Worm (Caenorhabditis elegans): ENCODE data around the gene pmt-1.
A peak's percentile ranks its signal among the peaks of the same experiment; 100 is the strongest.

Gene pmt-1

DNA sequence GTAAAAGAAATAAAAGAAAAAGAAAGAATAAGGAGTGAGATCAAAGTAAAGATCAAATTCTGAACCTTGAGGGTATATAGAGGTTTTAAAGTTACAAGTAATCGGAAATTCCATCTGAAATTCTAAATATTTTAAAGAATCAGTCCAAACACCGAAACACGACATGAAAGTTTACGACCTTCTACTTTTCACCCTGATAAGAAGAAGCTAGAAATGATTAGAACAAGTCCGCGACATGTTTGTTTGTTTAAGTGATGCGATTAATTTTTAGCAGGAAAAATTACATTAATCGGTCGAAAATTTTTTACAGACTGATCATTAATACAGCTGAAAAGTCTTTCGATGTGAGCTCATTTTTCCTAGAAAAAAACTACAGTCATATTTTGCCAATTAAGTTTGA lies 17.7 kb downstream of the pmt-1 start:
- TF ChIP-seq ceh-13 (GFP tag; optimal IDR thresholded peaks at IDR 0.05) = no peak
- no peak for TF ChIP-seq tra-4 (tag; optimal IDR thresholded peaks at IDR 0.05)
- no peak for TF ChIP-seq F13C5.2 (tag; optimal IDR thresholded peaks at IDR 0.05)
- no peak for TF ChIP-seq ets-7 (tag; optimal IDR thresholded peaks at IDR 0.05)
- no peak for TF ChIP-seq B0310.2 (tag; optimal IDR thresholded peaks at IDR 0.05)
- no peak for TF ChIP-seq scrt-1 (GFP tag; IDR thresholded peaks at IDR 0.05)
- TF ChIP-seq tbx-11 (GFP tag; IDR thresholded peaks at IDR 0.05) = no peak
- TF ChIP-seq ceh-36 (tag; optimal IDR thresholded peaks at IDR 0.05) = no peak
- TF ChIP-seq sea-1 (GFP tag; conservative IDR thresholded peaks at IDR 0.05) = no peak
- no peak for TF ChIP-seq aly-1 (tag; optimal IDR thresholded peaks at IDR 0.05)
- no peak for TF ChIP-seq pes-1 (GFP tag; IDR thresholded peaks at IDR 0.05)
- TF ChIP-seq hmg-4 (GFP tag; optimal IDR thresholded peaks at IDR 0.05) = no peak
- no peak for TF ChIP-seq ama-1 (optimal IDR thresholded peaks at IDR 0.05)
- no peak for TF ChIP-seq hmbx-1 (tag; optimal IDR thresholded peaks at IDR 0.05)
- no peak for TF ChIP-seq tbx-37 (GFP tag; conservative IDR thresholded peaks at IDR 0.05)
- TF ChIP-seq flt-1 (GFP tag; IDR thresholded peaks at IDR 0.05) = no peak

DNA sequence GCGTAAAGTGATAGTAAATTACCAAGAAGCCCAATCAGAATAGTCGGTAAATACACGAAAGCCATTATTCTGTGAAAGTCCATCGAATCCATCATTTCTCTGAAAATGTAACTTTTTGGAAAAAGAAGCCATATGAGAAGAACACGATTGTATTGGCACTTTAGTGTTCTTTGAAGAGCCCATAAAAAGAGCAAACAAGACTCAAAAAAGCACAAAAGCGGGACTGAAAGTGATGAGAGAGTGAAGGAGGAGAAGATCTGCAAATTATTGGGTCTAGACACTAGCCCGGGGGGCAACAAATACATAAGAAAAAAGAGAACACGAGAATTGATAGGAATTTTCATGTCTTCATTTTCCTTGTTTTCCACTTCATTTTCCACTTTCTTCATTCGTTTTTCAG lies 26.9 kb downstream of the pmt-1 start, which contains the start of gene frpr-4:
Gene frpr-4 (minus strand): TSS at position 101 of the 400 bp plus-strand sequence.
- TF ChIP-seq hmbx-1 (tag; optimal IDR thresholded peaks at IDR 0.05) = no peak
- TF ChIP-seq hmg-4 (GFP tag; optimal IDR thresholded peaks at IDR 0.05) = no peak
- no peak for TF ChIP-seq sea-1 (GFP tag; conservative IDR thresholded peaks at IDR 0.05)
- TF ChIP-seq pes-1 (GFP tag; IDR thresholded peaks at IDR 0.05) = no peak
- no peak for TF ChIP-seq B0310.2 (tag; optimal IDR thresholded peaks at IDR 0.05)
- no peak for TF ChIP-seq ceh-13 (GFP tag; optimal IDR thresholded peaks at IDR 0.05)
- TF ChIP-seq tbx-37 (GFP tag; conservative IDR thresholded peaks at IDR 0.05) = no peak
- TF ChIP-seq hnd-1 (tag; optimal IDR thresholded peaks at IDR 0.05) = no peak
- no peak for TF ChIP-seq aly-1 (tag; optimal IDR thresholded peaks at IDR 0.05)
- TF ChIP-seq ama-1 (optimal IDR thresholded peaks at IDR 0.05) = no peak
- no peak for TF ChIP-seq tra-4 (tag; optimal IDR thresholded peaks at IDR 0.05)

DNA sequence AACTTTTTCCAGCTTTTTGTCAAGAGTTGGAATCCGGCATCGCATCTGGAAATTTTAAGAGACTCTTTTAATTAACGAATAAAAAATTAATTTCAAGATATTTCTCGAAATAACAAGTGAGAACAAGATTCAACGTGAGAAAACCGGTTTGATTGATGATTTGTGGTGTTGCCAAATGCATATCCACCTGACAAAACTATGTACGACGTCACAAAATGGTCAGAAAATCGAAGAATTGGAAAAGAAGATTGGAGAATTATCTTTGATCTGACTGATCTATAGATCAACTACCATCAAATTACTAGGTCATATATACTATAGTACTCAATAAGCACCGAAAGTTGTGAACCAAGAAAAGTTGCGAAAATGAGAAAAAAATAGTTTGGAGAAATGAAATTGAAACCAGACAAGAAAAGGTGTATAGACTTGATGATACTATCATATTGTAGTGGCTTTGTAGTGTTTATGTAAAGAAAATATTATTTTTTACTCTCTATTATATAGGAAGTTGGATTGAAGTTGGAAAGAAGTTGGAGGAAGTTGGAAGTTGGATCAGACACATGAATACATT lies 35.4 kb downstream of the pmt-1 start, which contains the start of gene ptr-6:
Gene ptr-6 (minus strand): TSS at position 47 of the 571 bp plus-strand sequence.
- TF ChIP-seq flt-1 (GFP tag; IDR thresholded peaks at IDR 0.05) = no peak
- no peak for TF ChIP-seq ama-1 (optimal IDR thresholded peaks at IDR 0.05)
- TF ChIP-seq hmbx-1 (tag; optimal IDR thresholded peaks at IDR 0.05) = no peak
- no peak for TF ChIP-seq F13C5.2 (tag; optimal IDR thresholded peaks at IDR 0.05)
- TF ChIP-seq hmg-4 (GFP tag; optimal IDR thresholded peaks at IDR 0.05) = no peak
- TF ChIP-seq tbx-37 (GFP tag; conservative IDR thresholded peaks at IDR 0.05) = no peak
- TF ChIP-seq pes-1 (GFP tag; IDR thresholded peaks at IDR 0.05) = no peak
- no peak for TF ChIP-seq scrt-1 (GFP tag; IDR thresholded peaks at IDR 0.05)
- no peak for TF ChIP-seq ceh-13 (GFP tag; optimal IDR thresholded peaks at IDR 0.05)
- no peak for TF ChIP-seq tra-4 (tag; optimal IDR thresholded peaks at IDR 0.05)
- TF ChIP-seq aly-1 (tag; optimal IDR thresholded peaks at IDR 0.05) = no peak
- no peak for TF ChIP-seq hnd-1 (tag; optimal IDR thresholded peaks at IDR 0.05)
- no peak for TF ChIP-seq ets-7 (tag; optimal IDR thresholded peaks at IDR 0.05)
- TF ChIP-seq tbx-11 (GFP tag; IDR thresholded peaks at IDR 0.05) = no peak
- no peak for TF ChIP-seq sea-1 (GFP tag; conservative IDR thresholded peaks at IDR 0.05)
- TF ChIP-seq B0310.2 (tag; optimal IDR thresholded peaks at IDR 0.05) = no peak
- TF ChIP-seq ceh-36 (tag; optimal IDR thresholded peaks at IDR 0.05) = no peak

DNA sequence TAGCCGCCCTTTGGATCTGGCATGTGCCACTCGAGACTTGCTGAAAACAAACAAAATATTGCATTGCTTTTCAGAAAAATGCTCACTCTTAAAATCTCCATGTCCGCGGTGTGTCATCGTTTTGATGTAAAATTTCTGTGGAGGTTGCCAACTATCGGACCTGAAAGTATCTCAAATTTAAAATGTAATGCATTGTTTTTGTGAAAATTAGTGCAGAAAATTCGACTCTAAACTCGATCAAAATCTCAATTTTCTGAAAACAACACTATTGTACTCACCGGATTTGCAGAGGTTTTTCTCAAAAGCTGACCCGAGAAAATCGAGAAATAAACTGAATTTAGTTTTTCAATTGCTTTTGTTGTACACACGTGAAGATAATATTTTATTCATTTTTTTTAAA lies 40.8 kb downstream of the pmt-1 start, which contains the start of gene T16D1.1:
Gene T16D1.1 (minus strand): TSS at position 101 of the 400 bp plus-strand sequence.
- TF ChIP-seq ceh-36 (tag; optimal IDR thresholded peaks at IDR 0.05) = no peak
- TF ChIP-seq tbx-11 (GFP tag; IDR thresholded peaks at IDR 0.05) = no peak
- no peak for TF ChIP-seq scrt-1 (GFP tag; IDR thresholded peaks at IDR 0.05)
- no peak for TF ChIP-seq B0310.2 (tag; optimal IDR thresholded peaks at IDR 0.05)
- no peak for TF ChIP-seq aly-1 (tag; optimal IDR thresholded peaks at IDR 0.05)
- TF ChIP-seq sea-1 (GFP tag; conservative IDR thresholded peaks at IDR 0.05) = no peak
- TF ChIP-seq flt-1 (GFP tag; IDR thresholded peaks at IDR 0.05) = no peak
- no peak for TF ChIP-seq ets-7 (tag; optimal IDR thresholded peaks at IDR 0.05)
- TF ChIP-seq hmg-4 (GFP tag; optimal IDR thresholded peaks at IDR 0.05) = no peak

DNA sequence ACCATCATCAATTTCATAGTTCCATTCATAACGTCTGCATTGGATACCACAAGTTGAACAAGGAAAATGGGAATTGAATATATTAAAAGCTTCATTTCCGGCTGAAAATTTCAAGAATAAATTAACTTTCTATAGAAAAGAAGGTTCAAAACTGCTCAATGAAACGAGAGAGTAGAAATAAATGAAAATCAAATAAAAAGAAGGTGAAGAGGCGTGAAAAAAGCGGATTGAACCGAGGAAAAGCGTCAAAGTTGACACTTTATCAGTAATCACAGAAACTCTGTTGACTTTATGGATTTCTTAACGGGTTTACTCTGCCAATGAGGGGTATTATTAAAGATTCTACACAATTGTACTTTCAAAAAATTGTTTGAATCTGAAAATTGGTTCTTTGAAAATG lies 44.0 kb downstream of the pmt-1 start, which contains the start of gene pho-4:
Gene pho-4 (minus strand): TSS at position 101 of the 400 bp plus-strand sequence.
- no peak for TF ChIP-seq scrt-1 (GFP tag; IDR thresholded peaks at IDR 0.05)
- no peak for TF ChIP-seq F13C5.2 (tag; optimal IDR thresholded peaks at IDR 0.05)
- no peak for TF ChIP-seq hmg-4 (GFP tag; optimal IDR thresholded peaks at IDR 0.05)
- no peak for TF ChIP-seq sea-1 (GFP tag; conservative IDR thresholded peaks at IDR 0.05)
- no peak for TF ChIP-seq ceh-36 (tag; optimal IDR thresholded peaks at IDR 0.05)
- no peak for TF ChIP-seq aly-1 (tag; optimal IDR thresholded peaks at IDR 0.05)
- no peak for TF ChIP-seq ceh-13 (GFP tag; optimal IDR thresholded peaks at IDR 0.05)
- no peak for TF ChIP-seq ama-1 (optimal IDR thresholded peaks at IDR 0.05)

DNA sequence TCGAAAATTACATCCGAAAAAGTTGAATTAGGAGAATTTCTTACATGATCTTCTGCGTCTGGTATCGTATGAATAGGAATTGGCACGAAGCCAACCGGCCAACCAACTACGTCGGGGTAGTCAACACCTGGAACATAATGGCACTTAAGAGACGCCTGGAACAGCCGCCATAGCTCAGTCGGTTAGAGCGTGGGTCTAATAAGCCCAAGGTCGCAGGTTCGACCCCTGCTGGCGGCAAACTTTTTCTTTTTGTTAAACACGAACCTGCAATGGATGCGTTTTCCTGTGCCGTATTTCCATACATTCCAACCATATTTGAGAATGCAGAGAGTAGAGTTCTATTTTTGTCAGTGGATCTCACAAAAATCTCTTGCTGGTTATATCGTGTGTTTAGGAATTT lies 44.6 kb downstream of the pmt-1 start:
- TF ChIP-seq flt-1 (GFP tag; IDR thresholded peaks at IDR 0.05) (0 out of 2 replicates have a peak, but pooled peaks have one; percentile 10), scrt-1 (GFP tag; IDR thresholded peaks at IDR 0.05) (peak; percentile 61; the same call in 1 of the 2 replicates), pes-1 (GFP tag; IDR thresholded peaks at IDR 0.05) (no peak), hnd-1 (tag; optimal IDR thresholded peaks at IDR 0.05) (no peak), ceh-36 (tag; optimal IDR thresholded peaks at IDR 0.05) (no peak), tbx-11 (GFP tag; IDR thresholded peaks at IDR 0.05) (0 out of 2 replicates have a peak, but pooled peaks have one; percentile 43)

DNA sequence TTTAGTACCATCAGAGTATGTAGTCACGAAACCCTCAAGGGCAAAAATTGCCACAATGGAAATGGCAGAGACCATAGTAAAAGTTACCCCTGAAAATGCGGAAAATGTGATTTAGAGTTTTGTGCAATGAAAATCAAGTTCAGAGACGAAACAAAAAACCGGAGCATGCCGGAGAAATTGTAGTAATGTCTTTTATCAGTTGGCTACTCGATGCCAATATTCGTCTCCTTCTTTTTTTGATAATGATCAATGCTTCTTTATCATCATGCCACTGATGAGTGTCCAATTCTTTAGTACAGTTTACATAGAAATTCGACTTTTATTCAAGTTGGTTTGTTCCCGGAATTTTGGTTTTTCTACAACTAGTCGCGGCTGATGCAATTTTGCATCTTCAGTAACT lies 46.6 kb downstream of the pmt-1 start, which contains the start of gene pho-1:
Gene pho-1 (minus strand): TSS at position 89 of the 400 bp plus-strand sequence.
- TF ChIP-seq tbx-11 (GFP tag; IDR thresholded peaks at IDR 0.05) (no peak), hnd-1 (tag; optimal IDR thresholded peaks at IDR 0.05) (no peak), tbx-37 (GFP tag; conservative IDR thresholded peaks at IDR 0.05) (no peak), sea-1 (GFP tag; conservative IDR thresholded peaks at IDR 0.05) (no peak), flt-1 (GFP tag; IDR thresholded peaks at IDR 0.05) (no peak), ceh-13 (GFP tag; optimal IDR thresholded peaks at IDR 0.05) (no peak), ama-1 (optimal IDR thresholded peaks at IDR 0.05) (no peak), B0310.2 (tag; optimal IDR thresholded peaks at IDR 0.05) (no peak), ets-7 (tag; optimal IDR thresholded peaks at IDR 0.05) (no peak), scrt-1 (GFP tag; IDR thresholded peaks at IDR 0.05) (no peak), aly-1 (tag; optimal IDR thresholded peaks at IDR 0.05) (no peak), hmg-4 (GFP tag; optimal IDR thresholded peaks at IDR 0.05) (no peak), ceh-36 (tag; optimal IDR thresholded peaks at IDR 0.05) (no peak), pes-1 (GFP tag; IDR thresholded peaks at IDR 0.05) (no peak), F13C5.2 (tag; optimal IDR thresholded peaks at IDR 0.05) (no peak), hmbx-1 (tag; optimal IDR thresholded peaks at IDR 0.05) (no peak), tra-4 (tag; optimal IDR thresholded peaks at IDR 0.05) (no peak)
